Fruit fly (Drosophila melanogaster): ENCODE results near the gene CG10561.

The CG10561 gene

DNA sequence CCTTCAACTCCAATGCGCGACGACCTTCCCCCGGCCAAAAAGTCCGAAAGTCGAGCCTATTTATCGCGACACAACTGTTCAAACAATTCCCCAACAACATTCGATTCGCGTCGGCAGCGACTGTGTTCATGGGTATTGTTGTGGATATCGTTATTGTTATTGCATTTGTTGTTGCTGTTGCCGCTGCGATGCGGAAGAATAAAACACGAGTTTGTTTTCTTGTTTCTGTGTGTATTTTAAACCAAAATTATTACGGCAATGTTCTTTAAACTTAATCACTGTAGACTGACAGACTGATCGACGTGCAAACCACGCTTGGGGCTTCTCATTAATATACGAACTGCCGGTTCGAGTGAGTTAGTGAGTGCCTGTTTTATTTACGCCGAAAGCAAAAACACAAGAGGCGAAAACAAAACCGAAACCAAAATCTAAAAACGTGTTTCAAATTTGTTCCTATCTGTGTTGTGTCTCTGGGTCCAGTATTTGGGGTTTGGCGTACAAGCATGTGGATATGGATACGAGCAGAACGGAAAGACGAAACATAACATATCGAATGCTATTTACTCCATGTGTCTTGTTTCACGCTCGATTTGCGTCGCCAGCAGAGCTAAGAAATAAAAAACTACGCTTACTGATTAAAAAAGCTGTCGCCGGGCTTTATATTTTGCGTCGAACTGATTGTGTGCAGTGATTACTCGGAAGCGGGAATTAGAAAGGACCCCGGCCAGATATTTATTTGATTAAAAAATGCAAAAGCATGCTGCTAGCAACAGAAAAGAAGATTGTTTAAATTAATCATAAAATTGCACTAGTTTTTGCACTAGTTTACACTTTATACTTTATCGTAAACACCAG is 45.6 kb downstream of the CG10561 start (continued):
- TF ChIP-seq Trl (optimal IDR thresholded peaks at IDR 0.05) (no peak), Trl (GFP tag; optimal IDR thresholded peaks at IDR 0.05) (no peak), CG4404 (GFP tag; IDR thresholded peaks at IDR 0.05) (no peak), CG2202 (tag; optimal IDR thresholded peaks at IDR 0.05) (no peak), Aef1 (GFP tag; IDR thresholded peaks at IDR 0.05) (no peak), chif (GFP tag; optimal IDR thresholded peaks at IDR 0.05) (no peak), CG11093 (GFP tag; IDR thresholded peaks at IDR 0.05) (0 out of 3 replicates have a peak, but pooled peaks have one; percentile 1), grau (tag; optimal IDR thresholded peaks at IDR 0.05) (peak; percentile 26), Lim3 (GFP tag; IDR thresholded peaks at IDR 0.05) (no peak), dm (GFP tag; optimal IDR thresholded peaks at IDR 0.05) (no peak), CG14014 (GFP tag; IDR thresholded peaks at IDR 0.05) (peak; percentile 18; the same call in 1 of the 2 replicates), CG1233 (GFP tag; optimal IDR thresholded peaks at IDR 0.05) (no peak), pfk (GFP tag; optimal IDR thresholded peaks at IDR 0.05) (peak; percentile 84), Stat92E (GFP tag; optimal IDR thresholded peaks at IDR 0.05) (no peak), shn (GFP tag; optimal IDR thresholded peaks at IDR 0.05) (no peak), Jarid2 (GFP tag; optimal IDR thresholded peaks at IDR 0.05) (no peak), psq (GFP tag; optimal IDR thresholded peaks at IDR 0.05) (no peak), unpg (GFP tag; optimal IDR thresholded peaks at IDR 0.05) (no peak), CG2889 (GFP tag; IDR thresholded peaks at IDR 0.05) (no peak), CG11247 (GFP tag; IDR thresholded peaks at IDR 0.05) (no peak), mam (GFP tag; optimal IDR thresholded peaks at IDR 0.05) (no peak), Chrac-16 (GFP tag; optimal IDR thresholded peaks at IDR 0.05) (no peak), CG5953 (GFP tag; IDR thresholded peaks at IDR 0.05) (no peak), CG15073 (GFP tag; optimal IDR thresholded peaks at IDR 0.05) (peak; percentile 94), CG13775 (GFP tag; optimal IDR thresholded peaks at IDR 0.05) (no peak), dimm (GFP tag; IDR thresholded peaks at IDR 0.05) (no peak), Lhr (GFP tag; optimal IDR thresholded peaks at IDR 0.05) (no peak), Fer2 (tag; optimal IDR thresholded peaks at IDR 0.05) (no peak), CG2712 (tag; optimal IDR thresholded peaks at IDR 0.05) (no peak), CG3838 (GFP tag; optimal IDR thresholded peaks at IDR 0.05) (no peak), CG15269 (tag; optimal IDR thresholded peaks at IDR 0.05) (no peak), p53 (GFP tag; optimal IDR thresholded peaks at IDR 0.05) (no peak), gsb-n (tag; optimal IDR thresholded peaks at IDR 0.05) (no peak), twi (tag; optimal IDR thresholded peaks at IDR 0.05) (no peak), CG16779 (GFP tag; IDR thresholded peaks at IDR 0.05) (no peak), CG9437 (GFP tag; optimal IDR thresholded peaks at IDR 0.05) (peak; percentile 6), CG3847 (GFP tag; IDR thresholded peaks at IDR 0.05) (0 out of 2 replicates have a peak, but pooled peaks have one; percentile 28), pb (GFP tag; optimal IDR thresholded peaks at IDR 0.05) (no peak), br (optimal IDR thresholded peaks at IDR 0.05) (no peak), Sry-δ (GFP tag; optimal IDR thresholded peaks at IDR 0.05) (no peak), ash1 (GFP tag; optimal IDR thresholded peaks at IDR 0.05) (no peak), Poxn (GFP tag; IDR thresholded peaks at IDR 0.05) (no peak), C15 (GFP tag; IDR thresholded peaks at IDR 0.05) (no peak), esg (GFP tag; conservative IDR thresholded peaks at IDR 0.05) (no peak), tx (GFP tag; optimal IDR thresholded peaks at IDR 0.05) (no peak), CG12769 (tag; optimal IDR thresholded peaks at IDR 0.05) (peak; percentile 17), eyg (GFP tag; optimal IDR thresholded peaks at IDR 0.05) (no peak), Kr (GFP tag; optimal IDR thresholded peaks at IDR 0.05) (no peak), stc (GFP tag; IDR thresholded peaks at IDR 0.05) (0 out of 2 replicates have a peak, but pooled peaks have one; percentile 2), Nf-YA (GFP tag; IDR thresholded peaks at IDR 0.05) (no peak), Oli (tag; optimal IDR thresholded peaks at IDR 0.05) (no peak)

Measured in whole organism, embryonic.